Worm (Caenorhabditis elegans): ENCODE data around the gene dlst-1.

DNA sequence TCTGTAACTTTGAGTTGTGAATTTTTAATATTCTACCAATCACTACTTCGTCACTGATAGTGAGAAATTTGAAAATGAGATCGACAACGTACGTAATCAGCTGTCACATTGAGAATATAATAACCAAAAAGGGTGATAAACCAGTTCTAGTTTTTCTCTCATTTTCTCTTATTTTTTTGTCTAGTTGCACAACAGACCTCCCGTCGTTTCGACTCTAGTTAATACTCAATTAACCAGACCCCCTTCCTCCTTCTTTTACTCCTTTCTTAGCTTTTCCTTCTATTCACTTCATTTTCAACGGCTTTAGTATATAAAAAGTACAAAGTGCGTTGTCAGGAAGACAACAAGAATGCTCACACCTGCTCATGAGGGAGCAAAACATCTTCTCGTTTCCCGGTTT is 18.3 kb upstream of the dlst-1 start, which contains the start of gene ZC487.1:
- TF ChIP-seq daf-12 (tag; optimal IDR thresholded peaks at IDR 0.05) = no peak
- no peak for TF ChIP-seq nhr-76 (tag; optimal IDR thresholded peaks at IDR 0.05)
- TF ChIP-seq ceh-32 (tag; optimal IDR thresholded peaks at IDR 0.05; ENCODE audit: poor library complexity) = no peak
